Fruit fly (Drosophila melanogaster): Measurements from ENCODE around the gene CG14695.

The CG14695 gene

dm6 chr3R:10877808-10878207 is 1.3 kb downstream of the CG14695 start:
- TF ChIP-seq gl (tag; optimal IDR thresholded peaks at IDR 0.05): no peak
- TF ChIP-seq CG8301 (tag; optimal IDR thresholded peaks at IDR 0.05): no peak
- no peak for TF ChIP-seq CG9948 (tag; optimal IDR thresholded peaks at IDR 0.05)

dm6 chr3R:10875515-10876434 is 3.3 kb downstream of the CG14695 start, which contains the start of gene Sodh2:
TSS of gene Sodh2 (plus strand) at chr3R:10876384.
- TF ChIP-seq CG4496 (GFP tag; IDR thresholded peaks at IDR 0.05) (peak; percentile 88), fd96Ca (GFP tag; IDR thresholded peaks at IDR 0.05) (peak; percentile 91), CG9948 (tag; optimal IDR thresholded peaks at IDR 0.05) (peak; percentile 61), CG12605 (GFP tag; IDR thresholded peaks at IDR 0.05) (peak; percentile 50), D1 (tag; optimal IDR thresholded peaks at IDR 0.05) (peak; percentile 82), CG17806 (tag; optimal IDR thresholded peaks at IDR 0.05) (peak; percentile 50), CG13204 (GFP tag; optimal IDR thresholded peaks at IDR 0.05) (peak; percentile 13), CG8301 (tag; optimal IDR thresholded peaks at IDR 0.05) (peak; percentile 33), Ets98B (GFP tag; IDR thresholded peaks at IDR 0.05) (peak; percentile 90), CG14655 (GFP tag; optimal IDR thresholded peaks at IDR 0.05) (peak; percentile 61), Snoo (tag; optimal IDR thresholded peaks at IDR 0.05) (peak; percentile 64), CG15710 (tag; optimal IDR thresholded peaks at IDR 0.05) (peak; percentile 53), CG10348 (GFP tag; IDR thresholded peaks at IDR 0.05) (peak; percentile 71), CG34367 (tag; optimal IDR thresholded peaks at IDR 0.05) (no peak), CG32121 (GFP tag; IDR thresholded peaks at IDR 0.05) (peak; percentile 82), rn (GFP tag; IDR thresholded peaks at IDR 0.05) (peak; percentile 36; the same call in 1 of the 2 replicates), Pif1B (GFP tag; optimal IDR thresholded peaks at IDR 0.05) (peak; percentile 62), Pif1A (GFP tag; optimal IDR thresholded peaks at IDR 0.05) (peak; percentile 64), gl (tag; optimal IDR thresholded peaks at IDR 0.05) (peak; percentile 17), CG8159 (tag; optimal IDR thresholded peaks at IDR 0.05) (peak; percentile 73), EcR (GFP tag; optimal IDR thresholded peaks at IDR 0.05) (no peak)

dm6 chr3R:10872820-10873219 is 6.3 kb downstream of the CG14695 start, which contains the start of gene CG4596:
TSS of gene CG4596 (plus strand) at chr3R:10873038.
- TF ChIP-seq fd96Ca (GFP tag; IDR thresholded peaks at IDR 0.05) (no peak), CG12605 (GFP tag; IDR thresholded peaks at IDR 0.05) (no peak), CG4496 (GFP tag; IDR thresholded peaks at IDR 0.05) (no peak), CG13204 (GFP tag; optimal IDR thresholded peaks at IDR 0.05) (no peak), CG10348 (GFP tag; IDR thresholded peaks at IDR 0.05) (no peak), CG9948 (tag; optimal IDR thresholded peaks at IDR 0.05) (no peak), CG8159 (tag; optimal IDR thresholded peaks at IDR 0.05) (no peak), CG34367 (tag; optimal IDR thresholded peaks at IDR 0.05) (no peak), CG14655 (GFP tag; optimal IDR thresholded peaks at IDR 0.05) (no peak), Snoo (tag; optimal IDR thresholded peaks at IDR 0.05) (no peak), EcR (GFP tag; optimal IDR thresholded peaks at IDR 0.05) (no peak)

- TF ChIP-seq CG12605 (GFP tag; IDR thresholded peaks at IDR 0.05) (no peak), CG15710 (tag; optimal IDR thresholded peaks at IDR 0.05) (peak; percentile 64), fd96Ca (GFP tag; IDR thresholded peaks at IDR 0.05) (no peak), CG8301 (tag; optimal IDR thresholded peaks at IDR 0.05) (peak; percentile 46), gl (tag; optimal IDR thresholded peaks at IDR 0.05) (no peak), EcR (GFP tag; optimal IDR thresholded peaks at IDR 0.05) (no peak), Pif1A (GFP tag; optimal IDR thresholded peaks at IDR 0.05) (no peak), CG14655 (GFP tag; optimal IDR thresholded peaks at IDR 0.05) (no peak), CG13204 (GFP tag; optimal IDR thresholded peaks at IDR 0.05) (no peak), Ets98B (GFP tag; IDR thresholded peaks at IDR 0.05) (peak; percentile 31; the same call in 1 of the 2 replicates), rn (GFP tag; IDR thresholded peaks at IDR 0.05) (no peak), CG10348 (GFP tag; IDR thresholded peaks at IDR 0.05) (no peak), D1 (tag; optimal IDR thresholded peaks at IDR 0.05) (no peak), CG32121 (GFP tag; IDR thresholded peaks at IDR 0.05) (0 out of 2 replicates have a peak, but pooled peaks have one; percentile 13), CG8159 (tag; optimal IDR thresholded peaks at IDR 0.05) (peak; percentile 64), Pif1B (GFP tag; optimal IDR thresholded peaks at IDR 0.05) (peak; percentile 38), CG4496 (GFP tag; IDR thresholded peaks at IDR 0.05) (peak; percentile 55; the same call in 2 of the 3 replicates), CG17806 (tag; optimal IDR thresholded peaks at IDR 0.05) (peak; percentile 40), Snoo (tag; optimal IDR thresholded peaks at IDR 0.05) (peak; percentile 46), CG34367 (tag; optimal IDR thresholded peaks at IDR 0.05) (no peak), CG9948 (tag; optimal IDR thresholded peaks at IDR 0.05) (peak; percentile 31)
Measured at dm6 chr3R:10872148-10872783, 6.9 kb downstream of the CG14695 start, which contains the start of gene Fdh. TSS of gene Fdh (minus strand) at chr3R:10872381.

- TF ChIP-seq CG15710 (tag; optimal IDR thresholded peaks at IDR 0.05): no peak
- TF ChIP-seq EcR (GFP tag; optimal IDR thresholded peaks at IDR 0.05): peak; percentile 12
Measured at dm6 chr3R:10870561-10870960, 8.6 kb downstream of the CG14695 start.
